Fruit fly (Drosophila melanogaster) Kc167 (cell line): ENCODE results near the gene CG3568.

Source experiments
- Sin3A ChIP-seq: fragments of >200 bp; optimal IDR thresholded peaks from 2 replicates; lab custom pipeline; 2018; ENCODE audit warnings: missing external identifiers
- h ChIP-seq: fragments of >200 bp; optimal IDR thresholded peaks from 3 replicates; lab custom pipeline; 2018; ENCODE audit warnings: missing external identifiers
- psq ChIP-seq: fragments of >200 bp; optimal IDR thresholded peaks from 2 replicates; lab custom pipeline; 2017; ENCODE audit warnings: missing external identifiers

dm6 chrX:4507121-4507520 is 35.3 kb upstream of the CG3568 start:
- no peak for TF ChIP-seq psq
- TF ChIP-seq Sin3A (lab: Kevin White, UChicago), result no peak
- TF ChIP-seq h, result no peak
